Worm (Caenorhabditis elegans): ENCODE measurements around the gene sru-8.

ce11 chrV:9860337-9860736 lies 16.7 kb downstream of the sru-8 start:
- TF ChIP-seq ets-4 (tag; optimal IDR thresholded peaks at IDR 0.05) (no peak), fax-1 (tag; optimal IDR thresholded peaks at IDR 0.05) (no peak), ama-1 (optimal IDR thresholded peaks at IDR 0.05) (no peak), odd-2 (tag; optimal IDR thresholded peaks at IDR 0.05) (no peak), nfya-1 (tag; optimal IDR thresholded peaks at IDR 0.05) (peak; percentile 91), pax-1 (tag; optimal IDR thresholded peaks at IDR 0.05) (no peak), unc-55 (GFP tag; optimal IDR thresholded peaks at IDR 0.05) (no peak), unc-3 (GFP tag; conservative IDR thresholded peaks at IDR 0.05) (no peak), unc-3 (tag; optimal IDR thresholded peaks at IDR 0.05) (no peak)

All from whole organism, late embryonic.